Worm (Caenorhabditis elegans) whole organism, L1 larva: ENCODE results near the gene ceh-14.

ENCODE experiments used
- C04F5.9 ChIP-seq: sonication (generic microtip); optimal IDR thresholded peaks from 2 replicates; lab custom pipeline; 2016; ENCODE audit warnings: missing genetic modification characterization, missing compliant biosample characterization
- C16A3.4 ChIP-seq: fragments of 150-350 bp; optimal IDR thresholded peaks from 2 replicates; lab custom pipeline; 2014; ENCODE audit warnings: missing biosample characterization, missing genetic modification characterization
- F16B12.6 ChIP-seq: fragments of 150-350 bp; optimal IDR thresholded peaks from 2 replicates; lab custom pipeline; 2014; ENCODE audit warnings: missing biosample characterization, missing genetic modification characterization
- alr-1 ChIP-seq: fragments of 200-800 bp; sonication (Bioruptor generic); optimal IDR thresholded peaks from 2 replicates; lab custom pipeline; 2018; ENCODE audit warnings: borderline replicate concordance, mild to moderate bottlenecking, missing genetic modification characterization, missing compliant biosample characterization
- ceh-63 ChIP-seq: fragments of 200-800 bp; sonication (Bioruptor generic); optimal IDR thresholded peaks from 2 replicates; lab custom pipeline; 2018; ENCODE audit warnings: mild to moderate bottlenecking, missing genetic modification characterization, missing compliant biosample characterization
- ceh-88 ChIP-seq: fragments of 200-800 bp; sonication (Bioruptor generic); IDR thresholded peaks from 2 replicates; pipeline ENCODE4 v1.3.6; 2022; ENCODE audit warnings: missing genetic modification characterization, missing compliant biosample characterization
- dsc-1 ChIP-seq: sonication (generic microtip); optimal IDR thresholded peaks from 2 replicates; lab custom pipeline; 2016; ENCODE audit warnings: mild to moderate bottlenecking, missing genetic modification characterization, missing compliant biosample characterization
- efl-3 ChIP-seq: fragments of 200-800 bp; sonication (Bioruptor generic); optimal IDR thresholded peaks from 2 replicates; lab custom pipeline; 2018; ENCODE audit warnings: mild to moderate bottlenecking, missing genetic modification characterization, missing compliant biosample characterization
- egl-27 ChIP-seq, 2 experiments: fragments of 150-350 bp in 1 of 2; sonication (generic microtip); optimal IDR thresholded peaks; 3 replicates each; lab custom pipeline; 2017 to 2018; ENCODE audit warnings: missing biosample characterization in 2 of 2, missing genetic modification characterization in 2 of 2, missing genetic modification reagents in 2 of 2
- elt-2 ChIP-seq: sonication (generic microtip); optimal IDR thresholded peaks from 2 replicates; lab custom pipeline; 2016; ENCODE audit warnings: missing genetic modification characterization, mild to moderate bottlenecking, inconsistent platforms, missing compliant biosample characterization, missing genetic modification reagents
- elt-3 ChIP-seq, 6 experiments: fragments of 150-350 bp in 1 of 6; sonication (generic microtip); optimal IDR thresholded peaks; 2 replicates each; lab custom pipeline; 2017 to 2018; ENCODE audit warnings: missing biosample characterization in 6 of 6, missing genetic modification characterization in 6 of 6, inconsistent platforms in 1 of 6
- ets-5 ChIP-seq: fragments of 200-800 bp; sonication (Bioruptor generic); IDR thresholded peaks from 2 replicates; pipeline ENCODE4 v1.3.6; 2022; ENCODE audit warnings: missing genetic modification characterization, missing compliant biosample characterization
- fos-1 ChIP-seq: fragments of 150-350 bp; optimal IDR thresholded peaks from 2 replicates; lab custom pipeline; 2014; ENCODE audit warnings: missing biosample characterization, missing genetic modification characterization
- grh-1 ChIP-seq: fragments of 200-800 bp; sonication (Bioruptor generic); IDR thresholded peaks from 2 replicates; pipeline ENCODE4 v1.3.6; 2022; ENCODE audit warnings: missing genetic modification reagents, missing genetic modification characterization, missing compliant biosample characterization
- hlh-17 ChIP-seq: fragments of 200-800 bp; sonication (Bioruptor generic); optimal IDR thresholded peaks from 2 replicates; lab custom pipeline; 2018; ENCODE audit warnings: missing genetic modification characterization, mild to moderate bottlenecking, missing compliant biosample characterization, moderate library complexity, borderline replicate concordance
- hlh-4 ChIP-seq: sonication (generic microtip); optimal IDR thresholded peaks from 2 replicates; lab custom pipeline; 2016; ENCODE audit warnings: mild to moderate bottlenecking, missing genetic modification characterization, missing compliant biosample characterization
- hpl-2 ChIP-seq: fragments of 150-350 bp; optimal IDR thresholded peaks from 2 replicates; lab custom pipeline; 2014; ENCODE audit warnings: missing biosample characterization, missing genetic modification reagents, missing genetic modification characterization
- jun-1 ChIP-seq: fragments of 150-350 bp; optimal IDR thresholded peaks from 2 replicates; lab custom pipeline; 2014; ENCODE audit warnings: missing biosample characterization, missing genetic modification reagents, missing genetic modification characterization
- lin-13 ChIP-seq: fragments of 150-350 bp; optimal IDR thresholded peaks from 2 replicates; lab custom pipeline; 2014; ENCODE audit warnings: missing biosample characterization, missing genetic modification reagents, missing genetic modification characterization
- lin-14 ChIP-seq: fragments of 200-800 bp; sonication (Bioruptor generic); optimal IDR thresholded peaks from 2 replicates; lab custom pipeline; 2018; ENCODE audit warnings: mild to moderate bottlenecking, missing genetic modification characterization, moderate library complexity, missing compliant biosample characterization
- lin-15B ChIP-seq: fragments of 150-350 bp; sonication (generic microtip); optimal IDR thresholded peaks from 3 replicates; lab custom pipeline; 2014; ENCODE audit warnings: missing biosample characterization, missing genetic modification characterization
- lin-39 ChIP-seq: fragments of 150-350 bp; optimal IDR thresholded peaks from 2 replicates; lab custom pipeline; 2014; ENCODE audit warnings: missing biosample characterization, missing genetic modification reagents, missing genetic modification characterization
- lir-3 ChIP-seq: sonication (generic microtip); optimal IDR thresholded peaks from 2 replicates; lab custom pipeline; 2016; ENCODE audit warnings: mild to moderate bottlenecking, missing genetic modification characterization, moderate library complexity, missing compliant biosample characterization; ENCODE audit not compliant: poor library complexity
- mab-9 ChIP-seq: fragments of 200-800 bp; sonication (Bioruptor generic); IDR thresholded peaks from 2 replicates; pipeline ENCODE4 v1.3.6; 2022; ENCODE audit warnings: missing genetic modification reagents, missing genetic modification characterization, missing compliant biosample characterization
- mdl-1 ChIP-seq, 2 experiments: fragments of 150-350 bp; optimal IDR thresholded peaks; 2 replicates each; lab custom pipeline; 2014 to 2017; ENCODE audit warnings: missing biosample characterization in 2 of 2, missing genetic modification characterization in 2 of 2, inconsistent platforms in 1 of 2
- mef-2 ChIP-seq: fragments of 150-350 bp; optimal IDR thresholded peaks from 2 replicates; lab custom pipeline; 2014; ENCODE audit warnings: missing biosample characterization, missing genetic modification characterization
- mep-1 ChIP-seq: fragments of 150-350 bp; optimal IDR thresholded peaks from 2 replicates; lab custom pipeline; 2014; ENCODE audit warnings: missing biosample characterization, missing genetic modification characterization
- nhr-12 ChIP-seq: sonication (generic microtip); optimal IDR thresholded peaks from 2 replicates; lab custom pipeline; 2017; ENCODE audit warnings: missing biosample characterization, missing genetic modification characterization
- nhr-19 ChIP-seq: fragments of 200-800 bp; sonication (Bioruptor generic); conservative IDR thresholded peaks from 2 replicates; pipeline ENCODE4 v1.3.6; 2022; ENCODE audit warnings: missing genetic modification characterization, missing compliant biosample characterization
- nhr-20 ChIP-seq: sonication (generic microtip); optimal IDR thresholded peaks from 2 replicates; lab custom pipeline; 2016; ENCODE audit warnings: mild to moderate bottlenecking, missing genetic modification characterization, missing compliant biosample characterization
- nhr-237 ChIP-seq: fragments of 150-350 bp; optimal IDR thresholded peaks from 2 replicates; lab custom pipeline; 2014; ENCODE audit warnings: missing biosample characterization, missing genetic modification characterization
- nhr-47 ChIP-seq: sonication (generic microtip); optimal IDR thresholded peaks from 2 replicates; lab custom pipeline; 2016; ENCODE audit warnings: mild to moderate bottlenecking, missing genetic modification characterization, moderate library complexity, missing compliant biosample characterization
- nhr-71 ChIP-seq: sonication (generic microtip); optimal IDR thresholded peaks from 2 replicates; lab custom pipeline; 2016; ENCODE audit warnings: mild to moderate bottlenecking, missing genetic modification characterization, moderate library complexity, missing compliant biosample characterization
- nhr-77 ChIP-seq: fragments of 150-350 bp; optimal IDR thresholded peaks from 2 replicates; lab custom pipeline; 2014; ENCODE audit warnings: missing biosample characterization, missing genetic modification characterization
- nhr-85 ChIP-seq: sonication (generic microtip); peaks from one replicate; lab custom pipeline; 2016; ENCODE audit warnings: missing genetic modification characterization, inconsistent platforms, missing compliant biosample characterization
- pax-3 ChIP-seq: fragments of 200-800 bp; sonication (Bioruptor generic); optimal IDR thresholded peaks from 2 replicates; lab custom pipeline; 2018; ENCODE audit warnings: mild to moderate bottlenecking, missing genetic modification characterization, moderate library complexity, missing compliant biosample characterization
- pqm-1 ChIP-seq: sonication (generic microtip); optimal IDR thresholded peaks from 3 replicates; lab custom pipeline; 2017; ENCODE audit warnings: missing biosample characterization, missing genetic modification characterization
- rnt-1 ChIP-seq: sonication (generic microtip); optimal IDR thresholded peaks from 2 replicates; lab custom pipeline; 2016; ENCODE audit warnings: mild to moderate bottlenecking, missing genetic modification characterization, moderate library complexity, missing compliant biosample characterization
- snu-23 ChIP-seq: sonication (generic microtip); optimal IDR thresholded peaks from 2 replicates; lab custom pipeline; 2016; ENCODE audit warnings: missing genetic modification characterization, missing compliant biosample characterization
- sox-4 ChIP-seq: sonication (generic microtip); optimal IDR thresholded peaks from 2 replicates; lab custom pipeline; 2016; ENCODE audit warnings: missing genetic modification characterization, missing compliant biosample characterization
- swsn-7 ChIP-seq: sonication (generic microtip); optimal IDR thresholded peaks from 2 replicates; lab custom pipeline; 2016; ENCODE audit warnings: missing genetic modification characterization, missing compliant biosample characterization
- unc-130 ChIP-seq: fragments of 150-350 bp; optimal IDR thresholded peaks from 2 replicates; lab custom pipeline; 2017; ENCODE audit warnings: missing biosample characterization, missing genetic modification characterization, inconsistent platforms
- unc-62 ChIP-seq: fragments of 150-350 bp; optimal IDR thresholded peaks from 2 replicates; lab custom pipeline; 2014; ENCODE audit warnings: missing biosample characterization, missing genetic modification reagents, missing genetic modification characterization
- vab-15 ChIP-seq: sonication (generic microtip); optimal IDR thresholded peaks from 2 replicates; lab custom pipeline; 2017; ENCODE audit warnings: missing genotype, mild to moderate bottlenecking, missing genetic modification characterization, missing compliant biosample characterization
- xbp-1 ChIP-seq: sonication (generic microtip); optimal IDR thresholded peaks from 2 replicates; lab custom pipeline; 2016; ENCODE audit warnings: missing genetic modification characterization, missing compliant biosample characterization
- zag-1 ChIP-seq: fragments of 150-350 bp; optimal IDR thresholded peaks from 2 replicates; lab custom pipeline; 2014; ENCODE audit warnings: missing biosample characterization, missing genetic modification characterization
- zip-4 ChIP-seq: fragments of 200-800 bp; sonication (Bioruptor generic); optimal IDR thresholded peaks from 2 replicates; lab custom pipeline; 2018; ENCODE audit warnings: mild to moderate bottlenecking, missing genetic modification characterization, moderate library complexity, missing compliant biosample characterization

Gene ceh-14

ce11 chrX:7569685-7570518 lies 37.4 kb upstream of the ceh-14 start, which contains the start of gene apy-1 (continued):
- no peak for TF ChIP-seq ceh-63 (GFP tag; lab: Kevin White, UChicago)
- peak; percentile 87 for TF ChIP-seq nhr-85 (tag; lab: Kevin White, UChicago)
- TF ChIP-seq nhr-77 (tag; lab: Kevin White, UChicago) = no peak
- peak; percentile 62 for TF ChIP-seq sox-4 (tag; lab: Kevin White, UChicago)
- TF ChIP-seq mab-9 (GFP tag; lab: Robert Waterston, UW) = no peak
- peak; percentile 50 for TF ChIP-seq nhr-71 (tag; lab: Kevin White, UChicago)
- peak; percentile 29 for TF ChIP-seq hlh-4 (tag; lab: Kevin White, UChicago)
- TF ChIP-seq lir-3 (tag; lab: Kevin White, UChicago) = peak; percentile 61
- TF ChIP-seq elt-2 (tag; lab: Kevin White, UChicago) = peak; percentile 54
- no peak for TF ChIP-seq lin-39 (tag; lab: Kevin White, UChicago)
- no peak for TF ChIP-seq vab-15
- TF ChIP-seq nhr-237 (tag; lab: Kevin White, UChicago) = no peak
- TF ChIP-seq pqm-1 (tag; lab: Kevin White, UChicago) = no peak
- peak; percentile 69 for TF ChIP-seq nhr-47
- no peak for TF ChIP-seq jun-1 (tag; lab: Kevin White, UChicago)
- no peak for TF ChIP-seq efl-3 (GFP tag; lab: Kevin White, UChicago)
- TF ChIP-seq nhr-12 (tag; lab: Kevin White, UChicago) = no peak
- TF ChIP-seq lin-14 = peak; percentile 82
- no peak for TF ChIP-seq lin-15B
- peak; percentile 46 for TF ChIP-seq mep-1 (tag; lab: Kevin White, UChicago)
- no peak for TF ChIP-seq pax-3 (tag; lab: Kevin White, UChicago)
- no peak for TF ChIP-seq hlh-17 (GFP tag; lab: Kevin White, UChicago)
- peak; percentile 40 for TF ChIP-seq dsc-1 (tag; lab: Kevin White, UChicago)
- no peak for TF ChIP-seq alr-1
- TF ChIP-seq C04F5.9 = peak; percentile 23
- TF ChIP-seq swsn-7 (tag; lab: Kevin White, UChicago) = peak; percentile 51
- TF ChIP-seq lin-13 = no peak
- TF ChIP-seq F16B12.6 (tag; lab: Kevin White, UChicago) = no peak
- TF ChIP-seq egl-27 (tag; optimal IDR thresholded peaks at IDR 0.05; lab: Kevin White, UChicago) = no peak
- TF ChIP-seq zag-1 = no peak
- TF ChIP-seq mef-2 (tag; lab: Kevin White, UChicago) = no peak
- no peak for TF ChIP-seq unc-130 (tag; lab: Kevin White, UChicago)
- TF ChIP-seq nhr-20 = peak; percentile 31
- TF ChIP-seq elt-3 (tag; optimal IDR thresholded peaks at IDR 0.05; lab: Kevin White, UChicago) = no peak
- TF ChIP-seq grh-1 (GFP tag; lab: Robert Waterston, UW) = no peak
- TF ChIP-seq hpl-2 = no peak
- peak; percentile 69 for TF ChIP-seq rnt-1 (tag; lab: Kevin White, UChicago)
- TF ChIP-seq xbp-1 (tag; lab: Kevin White, UChicago) = peak; percentile 63
- peak; percentile 13; the same call in 1 of the 2 replicates for TF ChIP-seq nhr-19 (GFP tag; lab: Robert Waterston, UW)
- TF ChIP-seq zip-4 (GFP tag; lab: Kevin White, UChicago) = no peak
- TF ChIP-seq C16A3.4 (tag; lab: Kevin White, UChicago) = no peak
- peak; percentile 23 for TF ChIP-seq snu-23
- no peak for TF ChIP-seq mdl-1 (tag; optimal IDR thresholded peaks at IDR 0.05; lab: Kevin White, UChicago)
- no peak for TF ChIP-seq fos-1 (tag; lab: Kevin White, UChicago)
- TF ChIP-seq unc-62 (GFP tag; lab: Kevin White, UChicago) = no peak
- TF ChIP-seq ets-5 (GFP tag; lab: Robert Waterston, UW) = no peak
- 0 out of 2 replicates have a peak, but pooled peaks have one; percentile 18 for TF ChIP-seq ceh-88 (GFP tag; lab: Robert Waterston, UW)
- TF ChIP-seq, all 84 proteins: peak for 30
